Fruit fly (Drosophila melanogaster) whole organism, embryonic: Measurements from ENCODE around the gene Kdm5.
A peak's percentile ranks its signal among the peaks of the same experiment; 100 is the strongest.

Source experiments
- Atf-2 ChIP-seq: fragments of 200-800 bp; sonication (Bioruptor generic); optimal IDR thresholded peaks from 2 replicates; lab custom pipeline; 2016; ENCODE audit warnings: missing biosample characterization, missing genetic modification characterization
- B-H2 ChIP-seq: fragments of 200-800 bp; sonication (Bioruptor generic); optimal IDR thresholded peaks from 2 replicates; lab custom pipeline; 2018; ENCODE audit warnings: missing biosample characterization, mild to moderate bottlenecking, missing genetic modification characterization
- BEAF-32 ChIP-seq: fragments of 200-800 bp; sonication (Bioruptor generic); optimal IDR thresholded peaks from 3 replicates; lab custom pipeline; 2017; ENCODE audit warnings: missing biosample characterization, missing genetic modification characterization, mild to moderate bottlenecking, moderate library complexity, missing genetic modification reagents
- CG10209 ChIP-seq: fragments of 200-800 bp; sonication (Bioruptor generic); optimal IDR thresholded peaks from 3 replicates; lab custom pipeline; 2017; ENCODE audit warnings: missing biosample characterization, mild to moderate bottlenecking, missing genetic modification characterization, missing genetic modification reagents
- CG10431 ChIP-seq: fragments of 200-800 bp; sonication (Bioruptor generic); optimal IDR thresholded peaks from 3 replicates; lab custom pipeline; 2018; ENCODE audit warnings: missing biosample characterization, mild to moderate bottlenecking, missing genetic modification characterization
- CG11723 ChIP-seq: fragments of 200-800 bp; sonication (Bioruptor generic); optimal IDR thresholded peaks from 2 replicates; lab custom pipeline; 2017; ENCODE audit warnings: missing biosample characterization, mild to moderate bottlenecking, missing genetic modification characterization
- CG13624 ChIP-seq: fragments of 200-800 bp; sonication (Bioruptor generic); optimal IDR thresholded peaks from 2 replicates; lab custom pipeline; 2016; ENCODE audit warnings: missing biosample characterization, missing genetic modification characterization
- CG15011 ChIP-seq: fragments of 200-800 bp; sonication (Bioruptor generic); optimal IDR thresholded peaks from 3 replicates; lab custom pipeline; 2018; ENCODE audit warnings: missing biosample characterization, mild to moderate bottlenecking, missing genetic modification characterization
- CG17186 ChIP-seq: fragments of 200-800 bp; sonication (Bioruptor generic); optimal IDR thresholded peaks from 3 replicates; lab custom pipeline; 2017; ENCODE audit warnings: missing biosample characterization, missing genetic modification reagents, missing genetic modification characterization
- CG17802 ChIP-seq: fragments of 200-800 bp; sonication (Bioruptor generic); optimal IDR thresholded peaks from 2 replicates; lab custom pipeline; 2018; ENCODE audit warnings: missing biosample characterization, mild to moderate bottlenecking, missing genetic modification characterization, moderate library complexity
- CG1792 ChIP-seq: fragments of 200-800 bp; sonication (Bioruptor generic); optimal IDR thresholded peaks from 2 replicates; lab custom pipeline; 2016; ENCODE audit warnings: missing biosample characterization, missing genetic modification characterization
- CG1832 ChIP-seq: fragments of 200-800 bp; sonication (Bioruptor generic); optimal IDR thresholded peaks from 2 replicates; lab custom pipeline; 2017; ENCODE audit warnings: missing biosample characterization, mild to moderate bottlenecking, missing genetic modification characterization, inconsistent platforms
- CG18599 ChIP-seq: fragments of 200-800 bp; sonication (Bioruptor generic); optimal IDR thresholded peaks from 3 replicates; lab custom pipeline; 2017; ENCODE audit warnings: missing biosample characterization, missing genetic modification characterization, mild to moderate bottlenecking, moderate library complexity, missing genetic modification reagents
- CG18764 ChIP-seq: fragments of 200-800 bp; sonication (Bioruptor generic); optimal IDR thresholded peaks from 3 replicates; lab custom pipeline; 2016; ENCODE audit warnings: missing biosample characterization, missing genetic modification characterization
- CG3726 ChIP-seq: fragments of 200-800 bp; sonication (Bioruptor generic); IDR thresholded peaks from 3 replicates; pipeline ENCODE4, ENCODE4 v1.3.6; 2022; ENCODE audit warnings: missing biosample characterization, missing genetic modification characterization
- CG4820 ChIP-seq: fragments of 200-800 bp; sonication (Bioruptor generic); optimal IDR thresholded peaks from 3 replicates; lab custom pipeline; 2016; ENCODE audit warnings: missing biosample characterization, missing genetic modification characterization
- CG6683 ChIP-seq: fragments of 200-800 bp; sonication (Bioruptor generic); optimal IDR thresholded peaks from 2 replicates; lab custom pipeline; 2017; ENCODE audit warnings: missing biosample characterization, mild to moderate bottlenecking, missing genetic modification characterization, missing genetic modification reagents
- CG7556 ChIP-seq: fragments of 200-800 bp; sonication (Bioruptor generic); optimal IDR thresholded peaks from 2 replicates; lab custom pipeline; 2017; ENCODE audit warnings: missing biosample characterization, mild to moderate bottlenecking, missing genetic modification characterization
- CG8290 ChIP-seq, 3 experiments: fragments of 200-800 bp; sonication (Bioruptor generic); optimal IDR thresholded peaks; 2 replicates each; lab custom pipeline; 2016 to 2019; ENCODE audit warnings: missing biosample characterization in 3 of 3, missing genetic modification characterization in 3 of 3, mild to moderate bottlenecking in 2 of 3, moderate library complexity in 1 of 3
- CHES-1-like ChIP-seq: fragments of 200-800 bp; sonication (Bioruptor generic); optimal IDR thresholded peaks from 2 replicates; lab custom pipeline; 2016; ENCODE audit warnings: missing biosample characterization, missing genetic modification characterization
- Camta ChIP-seq: fragments of 200-800 bp; sonication (Bioruptor generic); optimal IDR thresholded peaks from 2 replicates; lab custom pipeline; 2016; ENCODE audit warnings: missing biosample characterization, missing genetic modification characterization
- D ChIP-seq, 2 experiments: fragments of 200-800 bp in 1 of 2; fragments of >200 bp in 1 of 2; sonication (Bioruptor generic) in 1 of 2; optimal IDR thresholded peaks; 2 replicates in 1 of 2; 3 replicates in 1 of 2; lab custom pipeline; 2017; ENCODE audit warnings: mild to moderate bottlenecking in 1 of 2, missing biosample characterization in 1 of 2, missing genetic modification characterization in 1 of 2, missing genetic modification reagents in 1 of 2
- Elba2 ChIP-seq: fragments of 200-800 bp; sonication (Bioruptor generic); optimal IDR thresholded peaks from 3 replicates; lab custom pipeline; 2016; ENCODE audit warnings: missing biosample characterization, missing genetic modification characterization
- Fer1 ChIP-seq: fragments of 200-800 bp; sonication (Bioruptor generic); optimal IDR thresholded peaks from 2 replicates; lab custom pipeline; 2017; ENCODE audit warnings: missing biosample characterization, mild to moderate bottlenecking, missing genetic modification characterization
- H2.0 ChIP-seq: fragments of 200-800 bp; sonication (Bioruptor generic); IDR thresholded peaks from 2 replicates; pipeline ENCODE4 v1.3.6; 2022; ENCODE audit warnings: missing biosample characterization, missing genetic modification characterization
- HLH3B ChIP-seq: fragments of 200-800 bp; sonication (Bioruptor generic); IDR thresholded peaks from 2 replicates; pipeline ENCODE4 v1.3.6; 2022; ENCODE audit warnings: missing biosample characterization, missing genetic modification characterization
- Jarid2 ChIP-seq: fragments of 200-800 bp; sonication (Bioruptor generic); optimal IDR thresholded peaks from 3 replicates; lab custom pipeline; 2017; ENCODE audit warnings: mild to moderate bottlenecking, missing biosample characterization, missing genetic modification reagents, missing genetic modification characterization
- Kr ChIP-seq: fragments of 200-800 bp; sonication (Bioruptor generic); optimal IDR thresholded peaks from 2 replicates; lab custom pipeline; 2017; ENCODE audit warnings: missing biosample characterization, mild to moderate bottlenecking, missing genetic modification characterization
- Oli ChIP-seq: fragments of 200-800 bp; sonication (Bioruptor generic); optimal IDR thresholded peaks from 2 replicates; lab custom pipeline; 2018; ENCODE audit warnings: missing biosample characterization, mild to moderate bottlenecking, missing genetic modification characterization, moderate library complexity
- Six4 ChIP-seq: fragments of 200-800 bp; sonication (Bioruptor generic); optimal IDR thresholded peaks from 2 replicates; lab custom pipeline; 2016; ENCODE audit warnings: missing biosample characterization, missing genetic modification characterization
- chn ChIP-seq: fragments of 200-800 bp; sonication (Bioruptor generic); optimal IDR thresholded peaks from 2 replicates; lab custom pipeline; 2016; ENCODE audit warnings: missing biosample characterization, missing genetic modification characterization
- crp ChIP-seq, 2 experiments: fragments of 200-800 bp; sonication (Bioruptor generic); optimal IDR thresholded peaks; 2 replicates in 1 of 2; 3 replicates in 1 of 2; lab custom pipeline; 2017; ENCODE audit warnings: missing biosample characterization in 2 of 2, missing genetic modification characterization in 2 of 2, mild to moderate bottlenecking in 1 of 2, moderate library complexity in 1 of 2
- dysf ChIP-seq: fragments of 200-800 bp; sonication (Bioruptor generic); IDR thresholded peaks from 3 replicates; pipeline ENCODE4 v1.3.6; 2022; ENCODE audit warnings: missing biosample characterization, missing genetic modification characterization
- fru ChIP-seq: fragments of >200 bp; optimal IDR thresholded peaks from 2 replicates; lab custom pipeline; 2017
- gcm ChIP-seq: fragments of 200-800 bp; sonication (Bioruptor generic); optimal IDR thresholded peaks from 2 replicates; lab custom pipeline; 2019; ENCODE audit warnings: missing biosample characterization, mild to moderate bottlenecking, missing genetic modification characterization, moderate library complexity
- jumu ChIP-seq: fragments of 200-800 bp; sonication (Bioruptor generic); optimal IDR thresholded peaks from 3 replicates; lab custom pipeline; 2016; ENCODE audit warnings: missing biosample characterization, missing genetic modification characterization
- ken ChIP-seq: fragments of 200-800 bp; sonication (Bioruptor generic); IDR thresholded peaks from 3 replicates; pipeline ENCODE4 v1.3.6; 2022; ENCODE audit warnings: missing biosample characterization, missing genetic modification characterization
- kni ChIP-seq: fragments of 200-800 bp; sonication (Bioruptor generic); optimal IDR thresholded peaks from 3 replicates; lab custom pipeline; 2017; ENCODE audit warnings: mild to moderate bottlenecking, missing biosample characterization, missing genetic modification reagents, missing genetic modification characterization
- knrl ChIP-seq: fragments of 200-800 bp; sonication (Bioruptor generic); IDR thresholded peaks from 3 replicates; pipeline ENCODE4 v1.3.6; 2022; ENCODE audit warnings: missing biosample characterization, missing genetic modification characterization; ENCODE audit not compliant: partially characterized antibody
- lola ChIP-seq, 3 experiments: fragments of >200 bp in 2 of 3; fragments of 200-800 bp in 1 of 3; sonication (Bioruptor generic) in 1 of 3; optimal IDR thresholded peaks; 2 replicates each; lab custom pipeline; 2017 to 2019; ENCODE audit warnings: missing biosample characterization in 3 of 3, missing genetic modification characterization in 3 of 3, mild to moderate bottlenecking in 1 of 3, moderate library complexity in 1 of 3
- oc ChIP-seq: fragments of 200-800 bp; sonication (Bioruptor generic); optimal IDR thresholded peaks from 2 replicates; lab custom pipeline; 2018; ENCODE audit warnings: missing biosample characterization, mild to moderate bottlenecking, missing genetic modification characterization, moderate library complexity
- otp ChIP-seq: fragments of 200-800 bp; sonication (Bioruptor generic); IDR thresholded peaks from 3 replicates; pipeline ENCODE4, ENCODE4 v1.3.6; 2022; ENCODE audit warnings: missing biosample characterization, missing genetic modification characterization
- pb ChIP-seq: fragments of 200-800 bp; sonication (Bioruptor generic); optimal IDR thresholded peaks from 3 replicates; lab custom pipeline; 2016; ENCODE audit warnings: missing biosample characterization, missing genetic modification characterization
- slbo ChIP-seq: fragments of 200-800 bp; sonication (Bioruptor generic); IDR thresholded peaks from 2 replicates; pipeline ENCODE4 v1.3.6; 2022; ENCODE audit warnings: missing biosample characterization, missing genetic modification characterization
- so ChIP-seq: fragments of 200-800 bp; sonication (Bioruptor generic); IDR thresholded peaks from 3 replicates; pipeline ENCODE4 v1.3.6; 2022; ENCODE audit warnings: missing biosample characterization, missing genetic modification characterization
- twi ChIP-seq: fragments of 200-800 bp; optimal IDR thresholded peaks from 2 replicates; lab custom pipeline; 2019; ENCODE audit warnings: missing biosample characterization, mild to moderate bottlenecking, missing genetic modification characterization, moderate library complexity
- tx ChIP-seq: fragments of 200-800 bp; sonication (Bioruptor generic); optimal IDR thresholded peaks from 2 replicates; lab custom pipeline; 2016; ENCODE audit warnings: missing biosample characterization, missing genetic modification characterization
- yki ChIP-seq: fragments of >200 bp; optimal IDR thresholded peaks from 3 replicates; lab custom pipeline; 2018
- zen ChIP-seq: fragments of 200-800 bp; sonication (Bioruptor generic); optimal IDR thresholded peaks from 3 replicates; lab custom pipeline; 2018; ENCODE audit warnings: missing biosample characterization, mild to moderate bottlenecking, missing genetic modification characterization, moderate library complexity

Kdm5 gene

dm6 chr2L:5982334-5982987 is 16.8 kb downstream of the Kdm5 start (continued):
- TF ChIP-seq Oli (tag; lab: Kevin White, UChicago) (peak; percentile 4), CG15011 (GFP tag; lab: Kevin White, UChicago) (no peak), CG18764 (GFP tag; lab: Kevin White, UChicago) (no peak), CG4820 (GFP tag; lab: Kevin White, UChicago) (no peak), B-H2 (GFP tag; lab: Kevin White, UChicago) (peak; percentile 54), CG6683 (GFP tag; lab: Kevin White, UChicago) (no peak), otp (GFP tag; lab: Robert Waterston, UW) (no peak), CG11723 (GFP tag; lab: Kevin White, UChicago) (peak; percentile 45), CG8290 (GFP tag; optimal IDR thresholded peaks at IDR 0.05; lab: Kevin White, UChicago) (peak; percentile 72), CG8290 (tag; optimal IDR thresholded peaks at IDR 0.05; lab: Kevin White, UChicago) (peak; percentile 84 to 95), CG7556 (GFP tag; lab: Kevin White, UChicago) (peak; percentile 12), Fer1 (GFP tag; lab: Kevin White, UChicago) (peak; percentile 47), Kr (GFP tag; lab: Kevin White, UChicago) (no peak), pb (peak; percentile 61), CG3726 (GFP tag; lab: Robert Waterston, UW) (no peak), Six4 (GFP tag; lab: Kevin White, UChicago) (peak; percentile 8), oc (tag; lab: Kevin White, UChicago) (peak; percentile 6), yki (no peak), ken (GFP tag; lab: Robert Waterston, UW) (no peak), lola (GFP tag; optimal IDR thresholded peaks at IDR 0.05; lab: Kevin White, UChicago) (no peak), Camta (GFP tag; lab: Kevin White, UChicago) (peak; percentile 28), dysf (no peak), jumu (GFP tag; lab: Kevin White, UChicago) (peak; percentile 45), Atf-2 (GFP tag; lab: Kevin White, UChicago) (no peak), CHES-1-like (GFP tag; lab: Kevin White, UChicago) (peak; percentile 56), zen (tag; lab: Kevin White, UChicago) (no peak), CG10209 (GFP tag; lab: Kevin White, UChicago) (peak; percentile 18), D (optimal IDR thresholded peaks at IDR 0.05; lab: Kevin White, UChicago) (no peak), D (GFP tag; optimal IDR thresholded peaks at IDR 0.05; lab: Kevin White, UChicago) (no peak), Jarid2 (GFP tag; lab: Kevin White, UChicago) (peak; percentile 45), HLH3B (no peak), CG17802 (tag; lab: Kevin White, UChicago) (no peak), CG18599 (GFP tag; lab: Kevin White, UChicago) (peak; percentile 51), kni (peak; percentile 26), twi (tag; lab: Kevin White, UChicago) (peak; percentile 15), crp (GFP tag; optimal IDR thresholded peaks at IDR 0.05; lab: Kevin White, UChicago) (no peak), tx (peak; percentile 4), slbo (GFP tag; lab: Robert Waterston, UW) (no peak), chn (GFP tag; lab: Kevin White, UChicago) (peak; percentile 38), so (no peak), gcm (no peak), fru (no peak), CG13624 (GFP tag; lab: Kevin White, UChicago) (peak; percentile 53), BEAF-32 (peak; percentile 35), CG10431 (GFP tag; lab: Kevin White, UChicago) (peak; percentile 34), knrl (GFP tag; lab: Robert Waterston, UW) (no peak), Elba2 (GFP tag; lab: Kevin White, UChicago) (no peak), CG17186 (GFP tag; lab: Kevin White, UChicago) (peak; percentile 16), H2.0 (GFP tag; lab: Robert Waterston, UW) (no peak), CG1792 (GFP tag; lab: Kevin White, UChicago) (no peak), CG1832 (GFP tag; lab: Kevin White, UChicago) (peak; percentile 96)
